Worm (Caenorhabditis elegans): Measurements from ENCODE around the gene perm-1.
A peak's percentile ranks its signal among the peaks of the same experiment; 100 is the strongest.

The perm-1 gene

ce11 chrII:7887295-7887694, 6.7 kb downstream of the perm-1 start (continued):
- TF ChIP-seq ztf-7 (tag; optimal IDR thresholded peaks at IDR 0.05) (no peak), unc-39 (tag; optimal IDR thresholded peaks at IDR 0.05) (no peak), ztf-11 (tag; optimal IDR thresholded peaks at IDR 0.05) (no peak), mes-2 (tag; optimal IDR thresholded peaks at IDR 0.05; ENCODE audit: poor library complexity, severe bottlenecking) (peak; percentile 8), nhr-48 (tag; optimal IDR thresholded peaks at IDR 0.05) (no peak), pqm-1 (tag; optimal IDR thresholded peaks at IDR 0.05) (no peak), daf-16 (GFP tag; optimal IDR thresholded peaks at IDR 0.05) (no peak), daf-16 (tag; optimal IDR thresholded peaks at IDR 0.05) (peak; percentile 32), dpl-1 (GFP tag; optimal IDR thresholded peaks at IDR 0.05) (no peak), nhr-77 (tag; optimal IDR thresholded peaks at IDR 0.05) (no peak), mdl-1 (tag; optimal IDR thresholded peaks at IDR 0.05) (peak in 1 of 2 experiments; percentile 63), Y75B8A.6 (GFP tag; IDR thresholded peaks at IDR 0.05) (no peak), mdt-29 (GFP tag; IDR thresholded peaks at IDR 0.05) (no peak), rbr-2 (tag; optimal IDR thresholded peaks at IDR 0.05) (peak; percentile 63), arid-1 (GFP tag; conservative IDR thresholded peaks at IDR 0.05) (no peak), ama-1 (optimal IDR thresholded peaks at IDR 0.05) (no peak), skn-1 (tag; optimal IDR thresholded peaks at IDR 0.05) (no peak), F37D6.2 (tag; optimal IDR thresholded peaks at IDR 0.05) (peak; percentile 18), tag-97 (GFP tag; IDR thresholded peaks at IDR 0.05) (no peak), hif-1 (tag; optimal IDR thresholded peaks at IDR 0.05) (peak in 1 of 2 experiments; percentile 31), lin-15B (tag; optimal IDR thresholded peaks at IDR 0.05) (no peak), nhr-76 (tag; optimal IDR thresholded peaks at IDR 0.05) (no peak), egl-27 (tag; optimal IDR thresholded peaks at IDR 0.05) (no peak), nhr-10 (tag; optimal IDR thresholded peaks at IDR 0.05) (no peak), nhr-102 (tag; optimal IDR thresholded peaks at IDR 0.05) (no peak), F10B5.3 (tag; optimal IDR thresholded peaks at IDR 0.05) (no peak), egl-43 (GFP tag; IDR thresholded peaks at IDR 0.05) (no peak), hmg-1.1 (GFP tag; IDR thresholded peaks at IDR 0.05) (peak; percentile 54; the same call in 1 of the 2 replicates), hlh-11 (tag; optimal IDR thresholded peaks at IDR 0.05) (peak; percentile 46), spr-1 (tag; optimal IDR thresholded peaks at IDR 0.05) (no peak), T26A8.4 (GFP tag; IDR thresholded peaks at IDR 0.05) (no peak), ceh-82 (tag; optimal IDR thresholded peaks at IDR 0.05) (no peak), dmd-6 (GFP tag; IDR thresholded peaks at IDR 0.05) (no peak; the same call in 1 of the 2 replicates), aly-2 (tag; optimal IDR thresholded peaks at IDR 0.05) (no peak), nhr-42 (GFP tag; IDR thresholded peaks at IDR 0.05) (no peak), nhr-41 (GFP tag; IDR thresholded peaks at IDR 0.05) (no peak), fkh-10 (GFP tag; optimal IDR thresholded peaks at IDR 0.05) (peak; percentile 50), F26F4.8 (GFP tag; conservative IDR thresholded peaks at IDR 0.05) (no peak), hlh-30 (tag; optimal IDR thresholded peaks at IDR 0.05; ENCODE audit: insufficient read depth) (peak; percentile 79), F44E2.7 (GFP tag; IDR thresholded peaks at IDR 0.05) (no peak), ctbp-1 (GFP tag; IDR thresholded peaks at IDR 0.05) (no peak), vab-7 (GFP tag; IDR thresholded peaks at IDR 0.05) (no peak), nhr-237 (tag; optimal IDR thresholded peaks at IDR 0.05) (no peak), T20F7.1 (GFP tag; optimal IDR thresholded peaks at IDR 0.05) (no peak), zip-2 (tag; optimal IDR thresholded peaks at IDR 0.05) (no peak), nhr-25 (tag; optimal IDR thresholded peaks at IDR 0.05; ENCODE audit: borderline replicate concordance, insufficient read depth) (peak; percentile 37), sdz-12 (GFP tag; optimal IDR thresholded peaks at IDR 0.05) (no peak), R02D3.7 (tag; optimal IDR thresholded peaks at IDR 0.05) (no peak), ceh-20 (GFP tag; IDR thresholded peaks at IDR 0.05) (no peak), nhr-28 (tag; optimal IDR thresholded peaks at IDR 0.05) (peak; percentile 1), pha-4 (GFP tag; IDR thresholded peaks at IDR 0.05) (no peak), pha-4 (tag; optimal IDR thresholded peaks at IDR 0.05) (no peak), aha-1 (tag) (no peak), attf-4 (tag; optimal IDR thresholded peaks at IDR 0.05) (no peak)

Data from whole organism, L4 larva.